Worm (Caenorhabditis elegans) whole organism, L4/young adult: Measurements from ENCODE around the gene ctf-4.

Source experiments
- W03F9.2 ChIP-seq: fragments of 150-350 bp; optimal IDR thresholded peaks from 2 replicates; lab custom pipeline; 2014; ENCODE audit warnings: missing biosample characterization, missing genetic modification characterization
- dao-5 ChIP-seq: sonication (generic microtip); optimal IDR thresholded peaks from 2 replicates; lab custom pipeline; 2016; ENCODE audit warnings: missing genotype, missing genetic modification characterization, moderate library complexity, missing compliant biosample characterization
- him-1 ChIP-seq: sonication (generic microtip); optimal IDR thresholded peaks from 2 replicates; lab custom pipeline; 2016; ENCODE audit warnings: missing genotype, missing genetic modification reagents, missing genetic modification characterization, missing compliant biosample characterization

- TF ChIP-seq him-1 (tag; lab: Kevin White, UChicago) (no peak), W03F9.2 (tag; lab: Kevin White, UChicago) (no peak), dao-5 (tag; lab: Kevin White, UChicago) (no peak)
Observed at ce11 chrV:10923229-10923628, 42.1 kb downstream of the ctf-4 start, which contains the start of gene F58B4.7.
